Worm (Caenorhabditis elegans) whole organism, midembryonic: ENCODE data around the gene K04G7.1.

Experiments used
- flt-1 ChIP-seq: fragments of 200-800 bp; sonication (Bioruptor generic); IDR thresholded peaks from 2 replicates; pipeline ENCODE4 v1.3.6; 2022; ENCODE audit warnings: missing genetic modification characterization, missing compliant biosample characterization
- ztf-23 ChIP-seq: fragments of 200-800 bp; sonication (Bioruptor generic); IDR thresholded peaks from 2 replicates; pipeline ENCODE4 v1.3.6; 2022; ENCODE audit warnings: missing genetic modification reagents, missing genetic modification characterization, missing compliant biosample characterization
- ztf-29 ChIP-seq: fragments of 200-800 bp; sonication (Bioruptor generic); IDR thresholded peaks from 2 replicates; pipeline ENCODE4 v1.3.6; 2022; ENCODE audit warnings: missing genetic modification reagents, missing genetic modification characterization, missing compliant biosample characterization

- TF ChIP-seq flt-1 (GFP tag; lab: Robert Waterston, UW) (no peak), ztf-23 (no peak), ztf-29 (no peak)
Measured at ce11 chrIII:7142172-7142601, 20.3 kb upstream of the K04G7.1 start.
